Fruit fly (Drosophila melanogaster) whole organism, pupa: ENCODE results near the gene CG10513.

Source experiments
- CG32121 ChIP-seq: fragments of 200-800 bp; sonication (Bioruptor generic); IDR thresholded peaks from 2 replicates; pipeline ENCODE4 v1.3.6; 2022; ENCODE audit warnings: missing biosample characterization, missing genetic modification characterization
- CG9948 ChIP-seq: fragments of 200-800 bp; sonication (Bioruptor generic); optimal IDR thresholded peaks from 2 replicates; lab custom pipeline; 2018; ENCODE audit warnings: missing biosample characterization, mild to moderate bottlenecking, missing genetic modification characterization, moderate library complexity
- D1 ChIP-seq: fragments of 200-800 bp; sonication (Bioruptor generic); optimal IDR thresholded peaks from 2 replicates; lab custom pipeline; 2018; ENCODE audit warnings: missing biosample characterization, mild to moderate bottlenecking, missing genetic modification characterization, moderate library complexity
- Ets98B ChIP-seq: fragments of 200-800 bp; sonication (Bioruptor generic); IDR thresholded peaks from 2 replicates; pipeline ENCODE4 v1.3.6; 2022; ENCODE audit warnings: missing biosample characterization, missing genetic modification characterization
- Pif1A ChIP-seq: fragments of 200-800 bp; sonication (Bioruptor generic); optimal IDR thresholded peaks from 3 replicates; lab custom pipeline; 2016; ENCODE audit warnings: missing biosample characterization, missing genetic modification characterization
- Snoo ChIP-seq: fragments of 200-800 bp; sonication (Bioruptor generic); optimal IDR thresholded peaks from 3 replicates; lab custom pipeline; 2017; ENCODE audit warnings: missing biosample characterization, mild to moderate bottlenecking, missing genetic modification characterization, inconsistent platforms
- fd96Ca ChIP-seq: fragments of 200-800 bp; sonication (Bioruptor generic); IDR thresholded peaks from 3 replicates; pipeline ENCODE4 v1.3.6; 2022; ENCODE audit warnings: missing biosample characterization, missing genetic modification characterization

dm6 chr3R:25239880-25240279 is 37.1 kb downstream of the CG10513 start, which contains the start of gene to:
- TF ChIP-seq fd96Ca: no peak
- no peak for TF ChIP-seq D1 (tag; lab: Kevin White, UChicago)
- no peak for TF ChIP-seq Pif1A
- no peak for TF ChIP-seq Ets98B
- no peak for TF ChIP-seq Snoo
- TF ChIP-seq CG32121 (GFP tag; lab: Robert Waterston, UW): no peak
- TF ChIP-seq CG9948 (tag; lab: Kevin White, UChicago): no peak
